Fruit fly (Drosophila melanogaster): ENCODE results near the gene Mi-2.

Gene Mi-2

DNA sequence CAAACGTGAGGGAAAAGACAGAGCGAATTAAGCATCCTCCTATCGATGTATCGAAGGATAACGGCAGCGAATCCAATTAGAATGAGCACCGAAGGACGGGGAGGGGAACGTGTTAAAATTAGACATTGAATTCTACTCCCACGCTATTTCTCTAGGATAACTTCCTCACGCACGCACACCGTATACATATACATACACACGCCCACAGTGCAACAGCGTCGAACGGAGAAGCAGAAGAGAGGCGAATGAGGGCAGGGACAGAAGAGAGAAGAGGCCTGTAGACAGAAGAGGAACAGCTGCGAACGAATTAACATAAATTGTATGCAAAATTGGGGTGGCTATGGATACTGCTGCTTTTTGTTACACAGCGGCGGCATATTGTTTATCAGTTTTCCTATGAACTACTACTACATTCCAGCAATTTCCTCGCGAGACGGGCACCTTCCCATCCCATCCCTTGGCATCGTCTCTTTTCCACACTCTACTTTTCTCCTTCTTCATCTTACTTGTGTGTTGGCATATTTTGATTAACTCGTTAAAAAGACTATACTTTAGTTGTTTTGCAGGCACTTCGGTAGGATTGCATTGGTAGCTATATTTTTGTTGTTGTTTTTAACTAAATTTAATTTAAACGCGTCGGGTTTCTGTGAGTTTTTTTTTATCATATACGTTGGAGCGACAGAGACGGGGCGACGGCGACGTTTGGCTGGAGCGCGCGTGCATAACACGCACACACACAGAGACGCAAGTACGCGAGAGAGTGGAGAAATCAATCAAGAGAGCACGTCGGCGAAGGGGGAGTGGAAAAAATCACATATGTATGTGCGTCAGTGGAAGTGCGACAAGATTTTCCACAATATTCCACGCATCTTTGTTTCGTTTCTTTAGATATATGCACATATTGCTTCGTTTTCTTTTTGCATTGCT is 1.6 kb downstream of the Mi-2 start:
- TF ChIP-seq N (GFP tag; optimal IDR thresholded peaks at IDR 0.05) (peak; percentile 20), Rel (GFP tag; optimal IDR thresholded peaks at IDR 0.05) (no peak), Rel (tag; optimal IDR thresholded peaks at IDR 0.05) (peak; percentile 86), tai (GFP tag; optimal IDR thresholded peaks at IDR 0.05) (no peak), psq (GFP tag; optimal IDR thresholded peaks at IDR 0.05) (peak; percentile 11), Abd-B (GFP tag; optimal IDR thresholded peaks at IDR 0.05) (no peak), brk (GFP tag; optimal IDR thresholded peaks at IDR 0.05) (no peak), usp (GFP tag; optimal IDR thresholded peaks at IDR 0.05) (no peak), rgr (GFP tag; optimal IDR thresholded peaks at IDR 0.05) (no peak), Myc (optimal IDR thresholded peaks at IDR 0.05) (no peak), lola (GFP tag; optimal IDR thresholded peaks at IDR 0.05) (no peak), woc (GFP tag; optimal IDR thresholded peaks at IDR 0.05) (peak; percentile 32), GATAd (GFP tag; optimal IDR thresholded peaks at IDR 0.05) (no peak), Vsx2 (GFP tag; optimal IDR thresholded peaks at IDR 0.05; ENCODE audit: partially characterized antibody) (no peak), Jra (GFP tag; optimal IDR thresholded peaks at IDR 0.05) (no peak), Dif (GFP tag; optimal IDR thresholded peaks at IDR 0.05; ENCODE audit: partially characterized antibody) (peak; percentile 58), Hr83 (GFP tag; optimal IDR thresholded peaks at IDR 0.05; ENCODE audit: poor library complexity, severe bottlenecking) (no peak), sage (GFP tag; optimal IDR thresholded peaks at IDR 0.05) (no peak), HLH106 (tag; optimal IDR thresholded peaks at IDR 0.05) (no peak), sv (GFP tag; optimal IDR thresholded peaks at IDR 0.05) (no peak), Mio (GFP tag; optimal IDR thresholded peaks at IDR 0.05) (no peak), ey (GFP tag; optimal IDR thresholded peaks at IDR 0.05) (no peak), foxo (GFP tag; optimal IDR thresholded peaks at IDR 0.05) (peak in 1 of 2 experiments; percentile 14), jim (GFP tag; optimal IDR thresholded peaks at IDR 0.05) (no peak), Sp1 (GFP tag; optimal IDR thresholded peaks at IDR 0.05) (no peak), Dfd (GFP tag; optimal IDR thresholded peaks at IDR 0.05) (no peak), br (GFP tag; optimal IDR thresholded peaks at IDR 0.05) (no peak), CG9705 (GFP tag; optimal IDR thresholded peaks at IDR 0.05) (no peak), CrebA (GFP tag; optimal IDR thresholded peaks at IDR 0.05; ENCODE audit: borderline replicate concordance) (no peak), CG32264 (GFP tag; optimal IDR thresholded peaks at IDR 0.05) (no peak), h (GFP tag; optimal IDR thresholded peaks at IDR 0.05) (peak; percentile 75), OdsH (GFP tag; optimal IDR thresholded peaks at IDR 0.05) (no peak), fru (GFP tag; optimal IDR thresholded peaks at IDR 0.05) (peak; percentile 17), dl (GFP tag; optimal IDR thresholded peaks at IDR 0.05; ENCODE audit: insufficient read depth in 1 of 2, partially characterized antibody in 2 of 2) (peak in 1 of 2 experiments; percentile 48), pan (optimal IDR thresholded peaks at IDR 0.05) (no peak), Hnf4 (GFP tag; optimal IDR thresholded peaks at IDR 0.05) (no peak), dsf (GFP tag; optimal IDR thresholded peaks at IDR 0.05; ENCODE audit: borderline replicate concordance) (no peak), dmrt93B (GFP tag; optimal IDR thresholded peaks at IDR 0.05) (no peak), Hr78 (GFP tag; optimal IDR thresholded peaks at IDR 0.05) (no peak)

DNA sequence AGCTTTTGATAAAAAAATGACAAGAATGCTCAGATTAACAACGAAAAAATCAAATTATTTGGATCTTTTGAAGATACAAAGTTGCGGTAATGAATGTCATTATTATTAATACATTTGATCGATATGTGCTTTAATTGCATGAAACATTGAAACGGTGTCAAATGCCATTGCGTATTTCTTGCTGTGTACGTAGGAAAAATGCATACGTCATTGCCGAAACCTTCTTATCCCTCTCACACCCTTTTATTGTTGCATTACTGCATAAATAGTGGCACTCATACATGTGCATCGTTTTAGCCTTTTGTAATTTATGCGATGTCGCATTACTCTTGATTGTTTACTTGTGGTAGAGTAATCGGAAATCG is 2.3 kb downstream of the Mi-2 start:
- TF ChIP-seq tai (GFP tag; optimal IDR thresholded peaks at IDR 0.05): no peak

Data from whole organism, wandering third instar larva.